Worm (Caenorhabditis elegans): Measurements from ENCODE around the gene B0393.7.

B0393.7 gene

ce11 chrIII:4766842-4767241, 11.1 kb downstream of the B0393.7 start:
- no peak for TF ChIP-seq ztf-26 (tag; optimal IDR thresholded peaks at IDR 0.05)
- no peak for TF ChIP-seq bed-1 (GFP tag; IDR thresholded peaks at IDR 0.05)
- TF ChIP-seq ztf-22 (GFP tag; optimal IDR thresholded peaks at IDR 0.05) = no peak
- TF ChIP-seq cebp-2 (GFP tag; IDR thresholded peaks at IDR 0.05) = no peak
- no peak for TF ChIP-seq Y53G8AR.9 (GFP tag; conservative IDR thresholded peaks at IDR 0.05)
- TF ChIP-seq F57C9.4 (tag; optimal IDR thresholded peaks at IDR 0.05) = no peak
- no peak for TF ChIP-seq lir-1 (GFP tag; conservative IDR thresholded peaks at IDR 0.05)
- no peak for TF ChIP-seq ama-1 (optimal IDR thresholded peaks at IDR 0.05)
- TF ChIP-seq ama-1 (GFP tag; optimal IDR thresholded peaks at IDR 0.05) = no peak
- no peak for TF ChIP-seq cebp-1 (GFP tag; IDR thresholded peaks at IDR 0.05)
- no peak for TF ChIP-seq cebp-1 (tag; optimal IDR thresholded peaks at IDR 0.05)
- no peak for TF ChIP-seq madf-8 (GFP tag; conservative IDR thresholded peaks at IDR 0.05)
- no peak for TF ChIP-seq akir-1 (GFP tag; optimal IDR thresholded peaks at IDR 0.05)
- no peak for TF ChIP-seq lsy-27 (tag; optimal IDR thresholded peaks at IDR 0.05; ENCODE audit: borderline replicate concordance, insufficient read depth)
- TF ChIP-seq T26A5.8 (tag; optimal IDR thresholded peaks at IDR 0.05) = no peak
- no peak for TF ChIP-seq ceh-79 (tag; optimal IDR thresholded peaks at IDR 0.05)
- no peak for TF ChIP-seq dox-1 (GFP tag; IDR thresholded peaks at IDR 0.05)
- no peak for TF ChIP-seq zfh-2 (GFP tag; conservative IDR thresholded peaks at IDR 0.05)
- no peak for TF ChIP-seq let-607 (tag; optimal IDR thresholded peaks at IDR 0.05)
- no peak for TF ChIP-seq fkh-3 (tag; optimal IDR thresholded peaks at IDR 0.05)
- TF ChIP-seq pbrm-1 (GFP tag; IDR thresholded peaks at IDR 0.05) = no peak

- TF ChIP-seq Y53G8AR.9 (GFP tag; conservative IDR thresholded peaks at IDR 0.05) (no peak), lin-54 (GFP tag; optimal IDR thresholded peaks at IDR 0.05) (no peak), akir-1 (GFP tag; optimal IDR thresholded peaks at IDR 0.05) (no peak), ceh-79 (tag; optimal IDR thresholded peaks at IDR 0.05) (no peak)
These were observed 12.4 kb downstream of the B0393.7 start, which contains the start of gene B0393.5 for ce11 chrIII:4765474-4765873. Gene B0393.5 (plus strand): TSS chrIII:4765774.

- no peak for TF ChIP-seq unc-62 (GFP tag; optimal IDR thresholded peaks at IDR 0.05)
- TF ChIP-seq lag-1 (GFP tag; IDR thresholded peaks at IDR 0.05) = no peak
- no peak for TF ChIP-seq Y67H2A.10 (GFP tag; conservative IDR thresholded peaks at IDR 0.05)
- no peak for TF ChIP-seq lin-54 (GFP tag; optimal IDR thresholded peaks at IDR 0.05)
- TF ChIP-seq mcd-1 (GFP tag; IDR thresholded peaks at IDR 0.05) = no peak
- TF ChIP-seq F37B4.10 (GFP tag; IDR thresholded peaks at IDR 0.05) = no peak
- no peak for TF ChIP-seq hlh-26 (GFP tag; conservative IDR thresholded peaks at IDR 0.05)
- TF ChIP-seq tbp1 (GFP tag; optimal IDR thresholded peaks at IDR 0.05) = no peak
- no peak for TF ChIP-seq hrde-1 (tag; optimal IDR thresholded peaks at IDR 0.05; ENCODE audit: borderline replicate concordance)
- TF ChIP-seq sea-2 (GFP tag; IDR thresholded peaks at IDR 0.05) = no peak
- no peak for TF ChIP-seq snpc-1.3 (tag; optimal IDR thresholded peaks at IDR 0.05; ENCODE audit: insufficient read depth)
- TF ChIP-seq athp-1 (tag; optimal IDR thresholded peaks at IDR 0.05) = no peak
- no peak for TF ChIP-seq ceh-58 (GFP tag; IDR thresholded peaks at IDR 0.05)
- no peak for TF ChIP-seq B0035.1 (tag; optimal IDR thresholded peaks at IDR 0.05)
- TF ChIP-seq ceh-91 (GFP tag; IDR thresholded peaks at IDR 0.05) = no peak
These were observed 14.4 kb downstream of the B0393.7 start, which contains the start of gene B0393.4 for ce11 chrIII:4763509-4763908. Gene B0393.4 (minus strand): TSS chrIII:4763609.

ce11 chrIII:4762846-4763245, 15.1 kb downstream of the B0393.7 start:
- peak; percentile 81 for TF ChIP-seq zfh-2 (GFP tag; conservative IDR thresholded peaks at IDR 0.05)
- peak; percentile 41; the same call in 1 of the 2 replicates for TF ChIP-seq egrh-3 (GFP tag; IDR thresholded peaks at IDR 0.05)
- TF ChIP-seq unc-62 (GFP tag; optimal IDR thresholded peaks at IDR 0.05) = no peak

Measured in whole organism, young adult.